Fruit fly (Drosophila melanogaster) whole organism, embryonic: ENCODE results near the gene sea.

Experiments used
- Aef1 ChIP-seq: fragments of 200-800 bp; sonication (Bioruptor generic); IDR thresholded peaks from 3 replicates; pipeline ENCODE4 v1.3.6; 2022; ENCODE audit warnings: missing biosample characterization, missing genetic modification characterization
- BEAF-32 ChIP-seq: fragments of 200-800 bp; sonication (Bioruptor generic); optimal IDR thresholded peaks from 3 replicates; lab custom pipeline; 2017; ENCODE audit warnings: missing biosample characterization, missing genetic modification characterization, mild to moderate bottlenecking, moderate library complexity, missing genetic modification reagents
- Bgb ChIP-seq: fragments of 200-800 bp; sonication (Bioruptor generic); IDR thresholded peaks from 2 replicates; pipeline ENCODE4 v1.3.6; 2022; ENCODE audit warnings: missing biosample characterization, missing genetic modification characterization; ENCODE audit not compliant: partially characterized antibody
- CG10267 ChIP-seq: fragments of 200-800 bp; sonication (Bioruptor generic); optimal IDR thresholded peaks from 2 replicates; lab custom pipeline; 2018; ENCODE audit warnings: missing biosample characterization, mild to moderate bottlenecking, missing genetic modification characterization, moderate library complexity
- CG11093 ChIP-seq: fragments of 200-800 bp; sonication (Bioruptor generic); IDR thresholded peaks from 3 replicates; pipeline ENCODE4 v1.3.6; 2022; ENCODE audit warnings: missing biosample characterization, missing genetic modification characterization
- CG11696 ChIP-seq: fragments of 200-800 bp; sonication (Bioruptor generic); IDR thresholded peaks from 2 replicates; pipeline ENCODE4 v1.3.6; 2022; ENCODE audit warnings: missing biosample characterization, missing genetic modification characterization
- CG12236 ChIP-seq: fragments of 200-800 bp; sonication (Bioruptor generic); optimal IDR thresholded peaks from 2 replicates; lab custom pipeline; 2016; ENCODE audit warnings: missing biosample characterization, missing genetic modification characterization
- CG13624 ChIP-seq: fragments of 200-800 bp; sonication (Bioruptor generic); optimal IDR thresholded peaks from 2 replicates; lab custom pipeline; 2016; ENCODE audit warnings: missing biosample characterization, missing genetic modification characterization
- CG18476 ChIP-seq: fragments of 200-800 bp; sonication (Bioruptor generic); optimal IDR thresholded peaks from 2 replicates; lab custom pipeline; 2016; ENCODE audit warnings: missing biosample characterization, mild to moderate bottlenecking, missing genetic modification characterization
- CG2129 ChIP-seq: fragments of 200-800 bp; sonication (Bioruptor generic); IDR thresholded peaks from 2 replicates; pipeline ENCODE4 v1.3.6; 2022; ENCODE audit warnings: missing biosample characterization, missing genetic modification characterization; ENCODE audit not compliant: partially characterized antibody
- CG30403 ChIP-seq: fragments of 200-800 bp; sonication (Bioruptor generic); optimal IDR thresholded peaks from 3 replicates; lab custom pipeline; 2016; ENCODE audit warnings: missing biosample characterization, missing genetic modification characterization
- CG5245 ChIP-seq: fragments of 200-800 bp; sonication (Bioruptor generic); optimal IDR thresholded peaks from 3 replicates; lab custom pipeline; 2016; ENCODE audit warnings: missing biosample characterization, missing genetic modification characterization
- CG6791 ChIP-seq: fragments of 200-800 bp; sonication (Bioruptor generic); IDR thresholded peaks from 3 replicates; pipeline ENCODE4 v1.3.6; 2022; ENCODE audit warnings: missing biosample characterization, missing genetic modification characterization; ENCODE audit not compliant: partially characterized antibody
- CG7928 ChIP-seq: fragments of 200-800 bp; sonication (Bioruptor generic); optimal IDR thresholded peaks from 2 replicates; lab custom pipeline; 2017; ENCODE audit warnings: missing biosample characterization, mild to moderate bottlenecking, missing genetic modification characterization
- CG7987 ChIP-seq: fragments of 200-800 bp; sonication (Bioruptor generic); optimal IDR thresholded peaks from 2 replicates; lab custom pipeline; 2018; ENCODE audit warnings: missing biosample characterization, mild to moderate bottlenecking, missing genetic modification characterization, moderate library complexity
- CG8359 ChIP-seq: fragments of 200-800 bp; sonication (Bioruptor generic); optimal IDR thresholded peaks from 2 replicates; lab custom pipeline; 2017; ENCODE audit warnings: missing biosample characterization, mild to moderate bottlenecking, missing genetic modification characterization, borderline replicate concordance
- Dbx ChIP-seq: fragments of 200-800 bp; sonication (Bioruptor generic); IDR thresholded peaks from 3 replicates; pipeline ENCODE4 v1.3.6; 2022; ENCODE audit warnings: missing biosample characterization, missing genetic modification characterization
- Deaf1 ChIP-seq: fragments of 200-800 bp; optimal IDR thresholded peaks from 3 replicates; lab custom pipeline; 2019; ENCODE audit warnings: missing biosample characterization, mild to moderate bottlenecking, missing genetic modification characterization, moderate library complexity
- Dp ChIP-seq: fragments of 200-800 bp; sonication (Bioruptor generic); optimal IDR thresholded peaks from 2 replicates; lab custom pipeline; 2018; ENCODE audit warnings: missing biosample characterization, mild to moderate bottlenecking, missing genetic modification characterization, moderate library complexity
- Ets97D ChIP-seq: fragments of 200-800 bp; sonication (Bioruptor generic); optimal IDR thresholded peaks from 3 replicates; lab custom pipeline; 2016; ENCODE audit warnings: missing biosample characterization, missing genetic modification characterization
- Fer1 ChIP-seq: fragments of 200-800 bp; sonication (Bioruptor generic); optimal IDR thresholded peaks from 2 replicates; lab custom pipeline; 2017; ENCODE audit warnings: missing biosample characterization, mild to moderate bottlenecking, missing genetic modification characterization
- Lpt ChIP-seq: fragments of >200 bp; optimal IDR thresholded peaks from 2 replicates; lab custom pipeline; 2018; ENCODE audit warnings: missing biosample characterization, missing genetic modification characterization
- MBD-R2 ChIP-seq: fragments of 200-800 bp; sonication (Bioruptor generic); IDR thresholded peaks from 2 replicates; pipeline ENCODE4 v1.3.6; 2022; ENCODE audit warnings: missing biosample characterization, missing genetic modification characterization
- MESR4 ChIP-seq: fragments of 200-800 bp; sonication (Bioruptor generic); optimal IDR thresholded peaks from 2 replicates; lab custom pipeline; 2018; ENCODE audit warnings: missing biosample characterization, mild to moderate bottlenecking, missing genetic modification characterization, moderate library complexity
- NK7.1 ChIP-seq: fragments of 200-800 bp; sonication (Bioruptor generic); optimal IDR thresholded peaks from 3 replicates; lab custom pipeline; 2016; ENCODE audit warnings: missing biosample characterization, missing genetic modification characterization
- Sry-β ChIP-seq: fragments of 200-800 bp; sonication (Bioruptor generic); optimal IDR thresholded peaks from 2 replicates; lab custom pipeline; 2018; ENCODE audit warnings: missing biosample characterization, mild to moderate bottlenecking, missing genetic modification characterization, moderate library complexity
- Sry-δ ChIP-seq: fragments of 200-800 bp; sonication (Bioruptor generic); optimal IDR thresholded peaks from 2 replicates; lab custom pipeline; 2016; ENCODE audit warnings: missing biosample characterization, missing genetic modification characterization
- Vsx1 ChIP-seq: fragments of 200-800 bp; sonication (Bioruptor generic); optimal IDR thresholded peaks from 2 replicates; lab custom pipeline; 2017; ENCODE audit warnings: missing biosample characterization, mild to moderate bottlenecking, missing genetic modification characterization, missing genetic modification reagents
- Xrp1 ChIP-seq: fragments of 200-800 bp; sonication (Bioruptor generic); IDR thresholded peaks from 2 replicates; pipeline ENCODE4 v1.3.6; 2022; ENCODE audit warnings: missing biosample characterization, missing genetic modification characterization
- abd-A ChIP-seq: fragments of 200-800 bp; sonication (Bioruptor generic); optimal IDR thresholded peaks from 3 replicates; lab custom pipeline; 2019; ENCODE audit warnings: missing biosample characterization, mild to moderate bottlenecking, missing genetic modification characterization, moderate library complexity
- amos ChIP-seq: fragments of 200-800 bp; sonication (Bioruptor generic); IDR thresholded peaks from 2 replicates; pipeline ENCODE4 v1.3.6; 2022; ENCODE audit warnings: missing biosample characterization, missing genetic modification characterization; ENCODE audit not compliant: partially characterized antibody
- cg ChIP-seq: fragments of 200-800 bp; sonication (Bioruptor generic); optimal IDR thresholded peaks from 3 replicates; lab custom pipeline; 2019; ENCODE audit warnings: missing biosample characterization, mild to moderate bottlenecking, missing genetic modification characterization, moderate library complexity
- da ChIP-seq: fragments of 200-800 bp; sonication (Bioruptor generic); optimal IDR thresholded peaks from 2 replicates; lab custom pipeline; 2016; ENCODE audit warnings: missing biosample characterization, missing genetic modification characterization
- danr ChIP-seq: fragments of 200-800 bp; sonication (Bioruptor generic); IDR thresholded peaks from 2 replicates; pipeline ENCODE4 v1.3.6; 2022; ENCODE audit warnings: missing biosample characterization, missing genetic modification characterization
- dati ChIP-seq: fragments of 200-800 bp; sonication (Bioruptor generic); IDR thresholded peaks from 2 replicates; pipeline ENCODE4 v1.3.6; 2022; ENCODE audit warnings: missing biosample characterization, missing genetic modification characterization
- fu2 ChIP-seq: fragments of 200-800 bp; sonication (Bioruptor generic); optimal IDR thresholded peaks from 2 replicates; lab custom pipeline; 2016; ENCODE audit warnings: missing biosample characterization, missing genetic modification characterization
- gem ChIP-seq: fragments of 200-800 bp; sonication (Bioruptor generic); optimal IDR thresholded peaks from 2 replicates; lab custom pipeline; 2019; ENCODE audit warnings: missing biosample characterization, mild to moderate bottlenecking, missing genetic modification characterization, moderate library complexity
- gfzf ChIP-seq: fragments of 200-800 bp; sonication (Bioruptor generic); optimal IDR thresholded peaks from 2 replicates; lab custom pipeline; 2016; ENCODE audit warnings: missing biosample characterization, mild to moderate bottlenecking, missing genetic modification characterization, moderate library complexity
- hbn ChIP-seq: fragments of 200-800 bp; sonication (Bioruptor generic); IDR thresholded peaks from 2 replicates; pipeline ENCODE4 v1.3.6; 2022; ENCODE audit warnings: missing biosample characterization, missing genetic modification characterization; ENCODE audit not compliant: partially characterized antibody
- hkb ChIP-seq, 2 experiments: fragments of 200-800 bp in 1 of 2; fragments of >200 bp in 1 of 2; sonication (Bioruptor generic) in 1 of 2; IDR thresholded peaks in 1 of 2; optimal IDR thresholded peaks in 1 of 2; 2 replicates each; pipeline versions ENCODE4 v1.3.6 to Lab custom; 2017 to 2022; ENCODE audit warnings: missing biosample characterization in 1 of 2, missing genetic modification characterization in 1 of 2
- hth ChIP-seq: fragments of >200 bp; optimal IDR thresholded peaks from 2 replicates; lab custom pipeline; 2017; ENCODE audit warnings: inconsistent platforms
- ind ChIP-seq: fragments of 200-800 bp; sonication (Bioruptor generic); optimal IDR thresholded peaks from 3 replicates; lab custom pipeline; 2016; ENCODE audit warnings: missing biosample characterization, missing genetic modification characterization
- lola ChIP-seq, 3 experiments: fragments of >200 bp in 2 of 3; fragments of 200-800 bp in 1 of 3; sonication (Bioruptor generic) in 1 of 3; optimal IDR thresholded peaks; 2 replicates each; lab custom pipeline; 2017 to 2019; ENCODE audit warnings: missing biosample characterization in 3 of 3, missing genetic modification characterization in 3 of 3, mild to moderate bottlenecking in 1 of 3, moderate library complexity in 1 of 3
- nerfin-2 ChIP-seq: fragments of 200-800 bp; sonication (Bioruptor generic); IDR thresholded peaks from 2 replicates; pipeline ENCODE4 v1.3.6; 2022; ENCODE audit warnings: missing biosample characterization, missing genetic modification characterization; ENCODE audit not compliant: partially characterized antibody
- oc ChIP-seq: fragments of 200-800 bp; sonication (Bioruptor generic); optimal IDR thresholded peaks from 2 replicates; lab custom pipeline; 2018; ENCODE audit warnings: missing biosample characterization, mild to moderate bottlenecking, missing genetic modification characterization, moderate library complexity
- pros ChIP-seq: fragments of 200-800 bp; sonication (Bioruptor generic); optimal IDR thresholded peaks from 3 replicates; lab custom pipeline; 2019; ENCODE audit warnings: missing biosample characterization, mild to moderate bottlenecking, missing genetic modification characterization, moderate library complexity
- sens ChIP-seq: fragments of 200-800 bp; sonication (Bioruptor generic); peaks from one replicate; lab custom pipeline; 2016; ENCODE audit warnings: missing biosample characterization, missing genetic modification characterization
- stc ChIP-seq: fragments of 200-800 bp; sonication (Bioruptor generic); IDR thresholded peaks from 2 replicates; pipeline ENCODE4 v1.3.6; 2022; ENCODE audit warnings: missing biosample characterization, missing genetic modification characterization
- unc-4 ChIP-seq: fragments of 200-800 bp; sonication (Bioruptor generic); IDR thresholded peaks from 2 replicates; pipeline ENCODE4 v1.3.6; 2022; ENCODE audit warnings: missing biosample characterization, missing genetic modification characterization; ENCODE audit not compliant: partially characterized antibody

sea gene

dm6 chr3R:11589764-11590358 lies 23.0 kb upstream of the sea start, which contains the start of gene CG6791 (continued):
- TF ChIP-seq CG2129 (GFP tag; lab: Robert Waterston, UW) (peak; percentile 57; the same call in 1 of the 2 replicates), Sry-β (no peak), CG7987 (GFP tag; lab: Kevin White, UChicago) (no peak), hkb (optimal IDR thresholded peaks at IDR 0.05; lab: Kevin White, UChicago) (no peak), hkb (GFP tag; IDR thresholded peaks at IDR 0.05; lab: Robert Waterston, UW) (no peak), amos (GFP tag; lab: Robert Waterston, UW) (peak; percentile 90), CG8359 (GFP tag; lab: Kevin White, UChicago) (no peak), da (GFP tag; lab: Kevin White, UChicago) (no peak), Ets97D (GFP tag; lab: Kevin White, UChicago) (peak; percentile 22), CG11696 (GFP tag; lab: Robert Waterston, UW) (no peak), Deaf1 (no peak), hth (no peak), stc (GFP tag; lab: Robert Waterston, UW) (no peak), gfzf (GFP tag; lab: Kevin White, UChicago) (peak; percentile 22), Dbx (GFP tag; lab: Robert Waterston, UW) (no peak), Sry-δ (peak; percentile 74), CG6791 (GFP tag; lab: Robert Waterston, UW) (peak; percentile 96), lola (GFP tag; optimal IDR thresholded peaks at IDR 0.05; lab: Kevin White, UChicago) (no peak), unc-4 (GFP tag; lab: Robert Waterston, UW) (peak; percentile 90), danr (no peak), nerfin-2 (0 out of 2 replicates have a peak, but pooled peaks have one; percentile 41), gem (no peak), hbn (GFP tag; lab: Robert Waterston, UW) (peak; percentile 88), dati (GFP tag; lab: Robert Waterston, UW) (no peak), CG18476 (GFP tag; lab: Kevin White, UChicago) (no peak), Fer1 (no peak), BEAF-32 (GFP tag; lab: Kevin White, UChicago) (peak; percentile 89), Vsx1 (GFP tag; lab: Kevin White, UChicago) (no peak), CG11093 (GFP tag; lab: Robert Waterston, UW) (no peak), CG10267 (tag; lab: Kevin White, UChicago) (no peak), oc (tag; lab: Kevin White, UChicago) (peak; percentile 91), MESR4 (GFP tag; lab: Kevin White, UChicago) (peak; percentile 82), fu2 (GFP tag; lab: Kevin White, UChicago) (no peak), pros (GFP tag; lab: Kevin White, UChicago) (no peak), sens (GFP tag; lab: Kevin White, UChicago) (no peak), Aef1 (GFP tag; lab: Robert Waterston, UW) (no peak), cg (GFP tag; lab: Kevin White, UChicago) (peak; percentile 50), Bgb (GFP tag; lab: Robert Waterston, UW) (peak; percentile 92), CG30403 (no peak), CG12236 (GFP tag; lab: Kevin White, UChicago) (no peak), Xrp1 (GFP tag; lab: Robert Waterston, UW) (no peak), Dp (GFP tag; lab: Kevin White, UChicago) (peak; percentile 97), CG7928 (GFP tag; lab: Kevin White, UChicago) (no peak), ind (no peak), NK7.1 (GFP tag; lab: Kevin White, UChicago) (no peak), Lpt (GFP tag; lab: Kevin White, UChicago) (no peak), abd-A (no peak), CG5245 (no peak), MBD-R2 (GFP tag; lab: Robert Waterston, UW) (peak; percentile 65), CG13624 (GFP tag; lab: Kevin White, UChicago) (no peak)
